Worm (Caenorhabditis elegans) whole organism, L2 larva: ENCODE results near the gene srw-29.

Experiments used
- R02D3.7 ChIP-seq: fragments of 150-350 bp; optimal IDR thresholded peaks from 2 replicates; lab custom pipeline; 2014; ENCODE audit warnings: missing biosample characterization, missing genetic modification characterization
- Y55F3AM.14 ChIP-seq: fragments of 200-800 bp; sonication (Bioruptor generic); optimal IDR thresholded peaks from 2 replicates; lab custom pipeline; 2018; ENCODE audit warnings: mild to moderate bottlenecking, missing genetic modification characterization, missing compliant biosample characterization
- ZK546.5 ChIP-seq: sonication (generic microtip); optimal IDR thresholded peaks from 2 replicates; lab custom pipeline; 2017; ENCODE audit warnings: missing biosample characterization, missing genetic modification characterization
- alr-1 ChIP-seq: fragments of 150-350 bp; optimal IDR thresholded peaks from 2 replicates; lab custom pipeline; 2014; ENCODE audit warnings: missing biosample characterization, missing genetic modification characterization
- ama-1 ChIP-seq: fragments of 150-350 bp; optimal IDR thresholded peaks from 2 replicates; lab custom pipeline; 2018; ENCODE audit warnings: inconsistent platforms
- blmp-1 ChIP-seq: sonication (generic microtip); optimal IDR thresholded peaks from 2 replicates; lab custom pipeline; 2017; ENCODE audit warnings: missing genetic modification characterization, mild to moderate bottlenecking, missing compliant biosample characterization, antibody characterized with exemption, moderate library complexity; ENCODE audit not compliant: insufficient read depth
- ceh-16 ChIP-seq: fragments of 150-350 bp; optimal IDR thresholded peaks from 2 replicates; lab custom pipeline; 2014; ENCODE audit warnings: missing biosample characterization, missing genetic modification characterization
- ceh-82 ChIP-seq: fragments of 150-350 bp; optimal IDR thresholded peaks from 2 replicates; lab custom pipeline; 2014; ENCODE audit warnings: missing biosample characterization, missing genetic modification characterization
- dmd-4 ChIP-seq: sonication (generic microtip); optimal IDR thresholded peaks from 2 replicates; lab custom pipeline; 2017; ENCODE audit warnings: missing biosample characterization, missing genetic modification characterization
- egl-27 ChIP-seq: sonication (generic microtip); optimal IDR thresholded peaks from 3 replicates; lab custom pipeline; 2017; ENCODE audit warnings: missing biosample characterization, missing genetic modification reagents, missing genetic modification characterization
- elt-3 ChIP-seq: sonication (generic microtip); optimal IDR thresholded peaks from 2 replicates; lab custom pipeline; 2017; ENCODE audit warnings: missing biosample characterization, missing genetic modification characterization
- fos-1 ChIP-seq: fragments of 150-350 bp; optimal IDR thresholded peaks from 2 replicates; lab custom pipeline; 2014; ENCODE audit warnings: missing biosample characterization, missing genetic modification characterization
- gmeb-1 ChIP-seq: fragments of 150-350 bp; optimal IDR thresholded peaks from 2 replicates; lab custom pipeline; 2014; ENCODE audit warnings: missing biosample characterization, missing genetic modification characterization
- lin-39 ChIP-seq: fragments of 150-350 bp; optimal IDR thresholded peaks from 2 replicates; lab custom pipeline; 2014; ENCODE audit warnings: missing biosample characterization, missing genetic modification reagents, missing genetic modification characterization
- lsy-2 ChIP-seq, 2 experiments: fragments of 150-350 bp in 1 of 2; sonication (generic microtip) in 1 of 2; optimal IDR thresholded peaks; 2 replicates each; lab custom pipeline; 2014 to 2017; ENCODE audit warnings: missing biosample characterization in 2 of 2, missing genetic modification characterization in 2 of 2
- mbf-1 ChIP-seq: sonication (generic microtip); optimal IDR thresholded peaks from 2 replicates; lab custom pipeline; 2017; ENCODE audit warnings: missing biosample characterization, missing genetic modification characterization
- mdl-1 ChIP-seq, 2 experiments: fragments of 150-350 bp in 1 of 2; sonication (generic microtip) in 1 of 2; optimal IDR thresholded peaks; 2 replicates each; lab custom pipeline; 2017; ENCODE audit warnings: missing biosample characterization in 2 of 2, missing genetic modification characterization in 2 of 2
- nhr-11 ChIP-seq: fragments of 150-350 bp; optimal IDR thresholded peaks from 2 replicates; lab custom pipeline; 2014; ENCODE audit warnings: missing biosample characterization, missing genetic modification characterization
- nhr-12 ChIP-seq: fragments of 150-350 bp; optimal IDR thresholded peaks from 2 replicates; lab custom pipeline; 2014; ENCODE audit warnings: missing biosample characterization, missing genetic modification characterization
- nhr-129 ChIP-seq: fragments of 150-350 bp; optimal IDR thresholded peaks from 2 replicates; lab custom pipeline; 2014; ENCODE audit warnings: missing biosample characterization, missing genetic modification characterization
- nhr-21 ChIP-seq: fragments of 150-350 bp; optimal IDR thresholded peaks from 2 replicates; lab custom pipeline; 2014; ENCODE audit warnings: missing biosample characterization, missing genetic modification characterization
- nhr-23 ChIP-seq: fragments of 150-350 bp; optimal IDR thresholded peaks from 2 replicates; lab custom pipeline; 2014; ENCODE audit warnings: missing biosample characterization, missing genetic modification reagents, missing genetic modification characterization
- nhr-237 ChIP-seq: fragments of 150-350 bp; optimal IDR thresholded peaks from 2 replicates; lab custom pipeline; 2014; ENCODE audit warnings: missing biosample characterization, missing genetic modification characterization
- nhr-25 ChIP-seq: fragments of 150-350 bp; sonication (generic microtip); optimal IDR thresholded peaks from 3 replicates; lab custom pipeline; 2014; ENCODE audit warnings: missing biosample characterization, missing genetic modification characterization
- nhr-6 ChIP-seq: fragments of 150-350 bp; optimal IDR thresholded peaks from 2 replicates; lab custom pipeline; 2014; ENCODE audit warnings: missing biosample characterization, missing genetic modification characterization
- nhr-77 ChIP-seq: fragments of 150-350 bp; optimal IDR thresholded peaks from 2 replicates; lab custom pipeline; 2014; ENCODE audit warnings: missing biosample characterization, missing genetic modification characterization
- peb-1 ChIP-seq: fragments of 150-350 bp; optimal IDR thresholded peaks from 2 replicates; lab custom pipeline; 2014; ENCODE audit warnings: missing biosample characterization, missing genetic modification characterization
- skn-1 ChIP-seq: sonication (generic microtip); optimal IDR thresholded peaks from 2 replicates; lab custom pipeline; 2017; ENCODE audit warnings: missing biosample characterization, missing genetic modification characterization
- sma-3 ChIP-seq: sonication (generic microtip); optimal IDR thresholded peaks from 2 replicates; lab custom pipeline; 2016; ENCODE audit warnings: missing genetic modification reagents, missing genetic modification characterization, missing compliant biosample characterization
- sma-9 ChIP-seq, 2 experiments: fragments of 150-350 bp in 1 of 2; sonication (generic microtip) in 1 of 2; optimal IDR thresholded peaks; 2 replicates each; lab custom pipeline; 2014 to 2016; ENCODE audit warnings: missing genetic modification characterization in 2 of 2, mild to moderate bottlenecking in 1 of 2, missing biosample characterization in 1 of 2, missing compliant biosample characterization in 1 of 2, missing genetic modification reagents in 1 of 2, moderate library complexity in 1 of 2
- snpc-4 ChIP-seq: fragments of 150-350 bp; optimal IDR thresholded peaks from 2 replicates; lab custom pipeline; 2014; ENCODE audit warnings: missing biosample characterization, missing genetic modification characterization
- unc-39 ChIP-seq: fragments of 150-350 bp; optimal IDR thresholded peaks from 2 replicates; lab custom pipeline; 2014; ENCODE audit warnings: missing biosample characterization, missing genetic modification characterization
- unc-55 ChIP-seq: fragments of 150-350 bp; sonication (generic microtip); optimal IDR thresholded peaks from 3 replicates; lab custom pipeline; 2014; ENCODE audit warnings: missing biosample characterization, missing genetic modification reagents, missing genetic modification characterization
- unc-62 ChIP-seq: fragments of 150-350 bp; optimal IDR thresholded peaks from 2 replicates; lab custom pipeline; 2014; ENCODE audit warnings: missing biosample characterization, missing genetic modification reagents, missing genetic modification characterization
- ztf-1 ChIP-seq: fragments of 200-800 bp; sonication (Bioruptor generic); conservative IDR thresholded peaks from 2 replicates; pipeline ENCODE4 v1.3.6; 2022; ENCODE audit warnings: missing genetic modification characterization, missing compliant biosample characterization
- ztf-11 ChIP-seq: sonication (generic microtip); optimal IDR thresholded peaks from 2 replicates; lab custom pipeline; 2017; ENCODE audit warnings: missing biosample characterization, missing genetic modification characterization
- ztf-4 ChIP-seq: fragments of 150-350 bp; optimal IDR thresholded peaks from 2 replicates; lab custom pipeline; 2014; ENCODE audit warnings: missing biosample characterization, missing genetic modification characterization

The srw-29 gene

DNA sequence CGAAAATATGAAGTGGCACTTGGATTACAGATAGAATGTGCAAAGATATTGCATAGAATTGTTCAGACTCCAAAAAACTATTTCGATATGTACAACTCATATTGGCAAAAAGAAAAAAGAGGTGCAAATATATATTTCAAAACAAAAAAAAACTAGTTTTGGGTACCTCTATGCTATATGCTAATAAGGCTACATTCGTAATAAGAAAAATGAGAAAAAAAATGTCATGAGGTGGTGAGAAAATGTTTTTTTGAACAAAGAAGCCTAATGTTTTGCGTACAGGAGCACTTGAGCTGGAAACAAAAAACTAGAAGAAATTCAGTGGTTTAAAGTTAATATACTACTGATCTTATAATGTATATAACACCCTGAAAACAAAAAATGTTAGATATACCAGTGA, 36.5 kb upstream of the srw-29 start, which contains the start of gene srh-142:
TSS of gene srh-142 (minus strand) at position 101 of the 400 bp plus-strand sequence.
- TF ChIP-seq unc-62 (GFP tag; lab: Kevin White, UChicago) (no peak), ceh-16 (tag; lab: Kevin White, UChicago) (no peak), blmp-1 (tag; lab: Kevin White, UChicago) (no peak), fos-1 (tag; lab: Kevin White, UChicago) (no peak), alr-1 (tag; lab: Kevin White, UChicago) (no peak), nhr-25 (tag; lab: Kevin White, UChicago) (no peak), ceh-82 (tag; lab: Kevin White, UChicago) (no peak), lsy-2 (tag; optimal IDR thresholded peaks at IDR 0.05; lab: Kevin White, UChicago) (no peak)

DNA sequence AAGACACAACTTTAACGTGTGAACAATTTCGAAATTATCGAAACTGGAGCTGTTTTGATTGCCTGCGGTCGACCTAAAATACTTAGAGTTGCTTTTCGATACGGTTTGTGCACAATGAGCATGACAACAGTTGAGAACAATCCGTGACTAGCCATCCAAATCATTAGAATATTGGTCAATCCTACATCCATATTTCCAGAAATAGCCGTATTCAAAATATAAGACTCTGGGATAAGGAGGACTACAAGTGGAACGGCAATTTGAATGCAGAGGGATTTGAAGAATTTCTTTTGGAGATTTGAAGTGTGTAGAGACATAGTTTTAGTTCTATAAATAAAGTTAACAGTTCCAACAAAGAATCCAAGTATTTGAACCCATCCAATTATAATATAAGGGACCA, 35.0 kb upstream of the srw-29 start:
- TF ChIP-seq nhr-237 (tag; lab: Kevin White, UChicago) (no peak), nhr-25 (tag; lab: Kevin White, UChicago) (no peak), skn-1 (tag; lab: Kevin White, UChicago) (no peak), ztf-4 (tag; lab: Kevin White, UChicago) (no peak), lin-39 (tag; lab: Kevin White, UChicago) (no peak), fos-1 (tag; lab: Kevin White, UChicago) (no peak), ztf-11 (tag; lab: Kevin White, UChicago) (no peak), sma-3 (GFP tag; lab: Kevin White, UChicago) (no peak), ama-1 (lab: Kevin White, UChicago) (no peak), nhr-12 (no peak)

DNA sequence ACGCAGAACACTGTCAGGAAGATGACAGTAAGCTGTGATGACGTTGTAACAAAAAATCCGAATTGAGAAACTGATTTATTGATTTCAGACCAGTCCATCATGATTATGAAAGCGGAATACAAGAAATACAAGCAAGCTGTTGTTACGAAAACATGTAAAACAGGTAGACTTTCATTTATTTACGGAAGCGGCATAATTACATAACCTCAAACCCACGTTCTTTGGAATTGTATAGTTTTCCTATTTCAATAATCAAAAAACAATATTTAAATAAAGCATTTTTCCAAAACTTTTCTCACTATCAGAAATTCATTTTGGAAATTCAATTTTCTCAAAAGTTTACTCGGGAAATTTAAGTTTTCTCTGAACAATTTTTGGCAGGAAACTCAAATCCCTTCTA, 34.4 kb upstream of the srw-29 start, which contains the start of gene str-15:
TSS of gene str-15 (minus strand) at position 101 of the 400 bp plus-strand sequence.
- no peak for TF ChIP-seq nhr-21

DNA sequence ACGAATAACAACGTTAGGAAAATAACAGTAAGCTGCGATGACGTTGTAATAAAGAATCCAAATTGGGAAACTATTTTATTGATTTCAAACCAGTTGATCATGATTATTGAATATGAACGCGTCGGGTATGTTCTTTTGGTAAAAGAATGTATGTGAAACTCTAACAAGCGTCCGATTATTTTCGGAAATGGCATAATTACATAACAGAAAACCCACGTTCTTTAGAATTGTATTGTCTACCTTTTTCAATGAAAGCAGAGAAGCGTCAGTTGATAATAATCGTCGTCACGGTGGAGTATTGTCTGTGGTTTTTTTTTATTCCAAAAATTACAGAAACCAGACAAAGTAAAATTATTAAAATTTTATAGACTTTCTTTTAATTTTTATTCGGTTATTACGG, 30.7 kb upstream of the srw-29 start, which contains the start of gene str-14:
TSS of gene str-14 (minus strand) at position 101 of the 400 bp plus-strand sequence.
- no peak for TF ChIP-seq fos-1 (tag; lab: Kevin White, UChicago)
- no peak for TF ChIP-seq Y55F3AM.14 (GFP tag; lab: Kevin White, UChicago)
- no peak for TF ChIP-seq dmd-4
- no peak for TF ChIP-seq nhr-23
- TF ChIP-seq peb-1 (tag; lab: Kevin White, UChicago), result no peak
- TF ChIP-seq ceh-16 (tag; lab: Kevin White, UChicago), result no peak
- no peak for TF ChIP-seq nhr-77 (tag; lab: Kevin White, UChicago)
- TF ChIP-seq, all 48 proteins: peak for 0

DNA sequence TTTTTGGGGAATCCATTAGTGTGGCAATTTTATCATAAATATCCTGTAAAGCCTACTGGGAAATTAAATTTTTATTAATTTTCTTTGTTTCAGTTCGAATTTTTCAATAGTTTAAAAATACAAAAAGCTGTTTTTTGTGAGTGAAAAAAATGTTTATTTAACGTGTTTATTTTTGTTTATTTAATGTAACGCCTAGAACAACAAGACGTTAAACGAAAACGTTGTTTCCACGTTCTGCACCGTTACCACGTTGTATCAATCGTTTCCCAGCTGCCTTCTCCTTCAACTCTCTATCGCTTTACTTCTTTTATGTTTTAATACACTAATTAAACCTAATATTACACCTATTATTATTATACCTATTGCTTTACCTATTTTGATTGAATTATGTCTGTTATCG, 23.4 kb upstream of the srw-29 start, which contains the start of gene T08G3.13:
TSS of gene T08G3.13 (plus strand) at position 301 of the 400 bp plus-strand sequence.
- TF ChIP-seq ama-1 (lab: Kevin White, UChicago) (no peak), nhr-21 (no peak), nhr-77 (tag; lab: Kevin White, UChicago) (no peak), lsy-2 (tag; optimal IDR thresholded peaks at IDR 0.05; lab: Kevin White, UChicago) (no peak), nhr-129 (tag; lab: Kevin White, UChicago) (no peak), nhr-25 (tag; lab: Kevin White, UChicago) (no peak), snpc-4 (tag; lab: Kevin White, UChicago) (no peak), ZK546.5 (tag; lab: Kevin White, UChicago) (no peak), alr-1 (tag; lab: Kevin White, UChicago) (no peak), peb-1 (tag; lab: Kevin White, UChicago) (no peak), gmeb-1 (tag; lab: Kevin White, UChicago) (no peak), unc-55 (GFP tag; lab: Kevin White, UChicago) (no peak), ztf-4 (tag; lab: Kevin White, UChicago) (no peak), R02D3.7 (tag; lab: Kevin White, UChicago) (no peak), mdl-1 (tag; optimal IDR thresholded peaks at IDR 0.05; lab: Kevin White, UChicago) (no peak), ceh-16 (tag; lab: Kevin White, UChicago) (no peak), elt-3 (tag; lab: Kevin White, UChicago) (no peak), unc-39 (tag; lab: Kevin White, UChicago) (no peak)

DNA sequence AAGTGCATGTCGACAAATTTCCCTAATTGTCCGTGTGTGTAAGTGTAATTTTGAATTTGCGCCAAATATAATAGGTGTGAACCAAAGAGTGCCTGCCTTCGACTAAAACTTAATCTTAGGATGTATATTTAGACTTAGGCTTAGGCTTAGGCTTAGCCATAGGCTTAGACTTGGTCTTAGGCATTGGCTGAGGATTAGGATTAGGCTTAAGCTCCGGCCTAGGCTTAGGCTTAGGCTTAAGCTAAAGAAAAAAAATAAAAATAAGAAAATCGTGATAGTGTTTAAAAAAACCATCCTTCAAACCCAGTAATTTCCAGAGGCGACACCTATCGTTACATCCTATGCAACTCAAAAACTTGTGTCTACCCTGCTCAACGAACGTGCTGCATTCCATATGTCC, 21.9 kb upstream of the srw-29 start:
- no peak for TF ChIP-seq unc-39 (tag; lab: Kevin White, UChicago)
- TF ChIP-seq nhr-129 (tag; lab: Kevin White, UChicago), result no peak
- no peak for TF ChIP-seq peb-1 (tag; lab: Kevin White, UChicago)
- TF ChIP-seq sma-9 (GFP tag; optimal IDR thresholded peaks at IDR 0.05; lab: Kevin White, UChicago), result no peak
- TF ChIP-seq sma-9 (tag; optimal IDR thresholded peaks at IDR 0.05; lab: Kevin White, UChicago), result no peak
- no peak for TF ChIP-seq ceh-16 (tag; lab: Kevin White, UChicago)
- no peak for TF ChIP-seq ztf-11 (tag; lab: Kevin White, UChicago)
- no peak for TF ChIP-seq mbf-1 (tag; lab: Kevin White, UChicago)
- no peak for TF ChIP-seq elt-3 (tag; lab: Kevin White, UChicago)
- no peak for TF ChIP-seq ztf-1 (GFP tag; lab: Robert Waterston, UW)
- TF ChIP-seq nhr-6 (tag; lab: Kevin White, UChicago), result no peak
- no peak for TF ChIP-seq sma-3 (GFP tag; lab: Kevin White, UChicago)
- TF ChIP-seq nhr-11 (tag; lab: Kevin White, UChicago), result no peak
- TF ChIP-seq Y55F3AM.14 (GFP tag; lab: Kevin White, UChicago), result no peak
- no peak for TF ChIP-seq dmd-4
- TF ChIP-seq fos-1 (tag; lab: Kevin White, UChicago), result no peak
- TF ChIP-seq unc-55 (GFP tag; lab: Kevin White, UChicago), result no peak
- no peak for TF ChIP-seq egl-27
